Worm (Caenorhabditis elegans): Measurements from ENCODE around the gene rpl-26.

DNA sequence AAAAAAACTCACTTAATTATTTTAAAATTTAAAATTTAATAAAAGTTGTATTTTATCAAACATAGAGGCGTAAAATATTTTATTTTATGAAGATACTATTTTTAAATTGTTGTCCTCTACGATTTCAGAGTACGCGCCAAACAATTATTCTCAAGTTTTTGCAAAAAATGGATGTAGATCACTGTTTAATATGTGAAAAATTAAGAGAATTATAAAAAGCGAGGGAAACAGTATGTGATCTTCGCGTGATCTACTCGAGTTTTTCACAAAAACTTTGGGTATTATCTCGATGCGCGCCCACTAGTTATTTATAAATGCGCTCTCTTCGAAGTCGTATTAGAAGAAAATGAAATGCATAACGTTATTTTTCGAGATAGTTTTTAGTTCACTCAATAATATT lies 46.3 kb downstream of the rpl-26 start:
- TF ChIP-seq ama-1 (optimal IDR thresholded peaks at IDR 0.05) (no peak), pqm-1 (tag; optimal IDR thresholded peaks at IDR 0.05) (no peak), syd-9 (tag; optimal IDR thresholded peaks at IDR 0.05) (no peak), ceh-31 (tag; optimal IDR thresholded peaks at IDR 0.05) (no peak), nhr-11 (tag; optimal IDR thresholded peaks at IDR 0.05) (no peak), pag-3 (tag; optimal IDR thresholded peaks at IDR 0.05; ENCODE audit: borderline replicate concordance) (no peak), pha-4 (tag; optimal IDR thresholded peaks at IDR 0.05) (no peak), zip-5 (tag; optimal IDR thresholded peaks at IDR 0.05) (no peak), gmeb-2 (tag; optimal IDR thresholded peaks at IDR 0.05) (no peak), ttx-3 (tag; optimal IDR thresholded peaks at IDR 0.05) (no peak), pha-2 (tag; optimal IDR thresholded peaks at IDR 0.05) (no peak), pros-1 (tag; optimal IDR thresholded peaks at IDR 0.05) (no peak), sox-4 (tag; optimal IDR thresholded peaks at IDR 0.05) (no peak), odd-2 (tag; optimal IDR thresholded peaks at IDR 0.05) (no peak)
